Worm (Caenorhabditis elegans) whole organism, L3 larva: ENCODE data around the gene K01A6.6.

ENCODE experiments used
- ama-1 ChIP-seq: fragments of 150-350 bp; optimal IDR thresholded peaks from 2 replicates; lab custom pipeline; 2018
- daf-12 ChIP-seq: fragments of 150-350 bp; optimal IDR thresholded peaks from 2 replicates; lab custom pipeline; 2014; ENCODE audit warnings: missing biosample characterization, missing genetic modification reagents, missing genetic modification characterization
- elt-3 ChIP-seq, 3 experiments: fragments of 150-350 bp in 1 of 3; sonication (generic microtip) in 2 of 3; optimal IDR thresholded peaks; 2 replicates in 2 of 3; 4 replicates in 1 of 3; lab custom pipeline; 2014 to 2017; ENCODE audit warnings: missing biosample characterization in 3 of 3, missing genetic modification characterization in 3 of 3
- fkh-10 ChIP-seq: sonication (generic microtip); optimal IDR thresholded peaks from 2 replicates; lab custom pipeline; 2017; ENCODE audit warnings: missing biosample characterization, missing genetic modification reagents, missing genetic modification characterization
- lin-15B ChIP-seq: fragments of 150-350 bp; optimal IDR thresholded peaks from 2 replicates; lab custom pipeline; 2014; ENCODE audit warnings: missing biosample characterization, missing genetic modification characterization
- nhr-11 ChIP-seq: fragments of 150-350 bp; optimal IDR thresholded peaks from 2 replicates; lab custom pipeline; 2014; ENCODE audit warnings: missing biosample characterization, missing genetic modification characterization
- pha-4 ChIP-seq: fragments of 150-350 bp; optimal IDR thresholded peaks from 2 replicates; lab custom pipeline; 2014; ENCODE audit warnings: missing biosample characterization, missing genetic modification reagents, missing genetic modification characterization
- skn-1 ChIP-seq: fragments of 150-350 bp; optimal IDR thresholded peaks from 2 replicates; lab custom pipeline; 2014; ENCODE audit warnings: missing biosample characterization, missing genetic modification characterization
- zag-1 ChIP-seq: fragments of 150-350 bp; optimal IDR thresholded peaks from 2 replicates; lab custom pipeline; 2014; ENCODE audit warnings: missing biosample characterization, missing genetic modification characterization
- ztf-11 ChIP-seq: fragments of 150-350 bp; optimal IDR thresholded peaks from 2 replicates; lab custom pipeline; 2014; ENCODE audit warnings: missing biosample characterization, missing genetic modification characterization

DNA sequence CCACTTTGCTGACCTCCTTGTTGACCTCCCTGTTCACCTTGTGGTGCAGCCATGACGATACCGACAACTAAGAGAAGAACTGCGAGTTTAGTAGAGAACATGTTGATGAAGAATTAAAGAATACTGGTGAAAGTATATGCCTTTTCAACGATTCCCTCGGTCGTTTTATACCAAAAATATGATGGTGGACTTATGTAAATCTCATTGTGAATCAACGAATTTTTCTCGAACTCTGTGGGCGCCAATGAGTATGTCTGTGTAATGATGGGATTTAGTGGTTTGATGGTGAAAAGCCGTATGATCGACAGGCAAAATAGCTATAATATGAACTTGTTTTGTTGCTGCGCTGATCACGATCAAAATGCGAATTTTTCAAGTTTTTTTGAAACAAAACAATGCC is 2.1 kb downstream of the K01A6.6 start, which contains the start of gene K01A6.8:
- TF ChIP-seq fkh-10 (GFP tag; lab: Kevin White, UChicago) (no peak), lin-15B (tag; lab: Kevin White, UChicago) (no peak), pha-4 (tag; lab: Kevin White, UChicago) (no peak), ztf-11 (tag; lab: Kevin White, UChicago) (no peak), daf-12 (tag; lab: Kevin White, UChicago) (no peak), ama-1 (lab: Kevin White, UChicago) (no peak), nhr-11 (tag; lab: Kevin White, UChicago) (no peak), elt-3 (tag; optimal IDR thresholded peaks at IDR 0.05; lab: Kevin White, UChicago) (no peak), zag-1 (tag; lab: Kevin White, UChicago) (no peak), skn-1 (tag; lab: Kevin White, UChicago) (no peak)
